Fruit fly (Drosophila melanogaster) whole organism, adult: ENCODE data around the gene Arl6IP1.

Experiments used
- CG11617 ChIP-seq: fragments of 200-800 bp; sonication (Bioruptor generic); optimal IDR thresholded peaks from 2 replicates; lab custom pipeline; 2017; ENCODE audit warnings: mild to moderate bottlenecking, missing biosample characterization, missing genetic modification reagents, missing genetic modification characterization
- CG12768 ChIP-seq: fragments of 200-800 bp; sonication (Bioruptor generic); optimal IDR thresholded peaks from 2 replicates; lab custom pipeline; 2017; ENCODE audit warnings: missing biosample characterization, missing genetic modification characterization, mild to moderate bottlenecking, moderate library complexity, missing genetic modification reagents
- CG14711 ChIP-seq: fragments of 200-800 bp; sonication (Bioruptor generic); optimal IDR thresholded peaks from 2 replicates; lab custom pipeline; 2018; ENCODE audit warnings: missing biosample characterization, mild to moderate bottlenecking, missing genetic modification characterization, moderate library complexity
- CG1620 ChIP-seq: fragments of 200-800 bp; sonication (Bioruptor generic); optimal IDR thresholded peaks from 2 replicates; lab custom pipeline; 2016; ENCODE audit warnings: missing biosample characterization, missing genetic modification characterization
- CG33017 ChIP-seq: fragments of 200-800 bp; sonication (Bioruptor generic); optimal IDR thresholded peaks from 2 replicates; lab custom pipeline; 2018; ENCODE audit warnings: missing biosample characterization, mild to moderate bottlenecking, missing genetic modification characterization, moderate library complexity
- CG5204 ChIP-seq: fragments of 200-800 bp; sonication (Bioruptor generic); optimal IDR thresholded peaks from 2 replicates; lab custom pipeline; 2016; ENCODE audit warnings: missing biosample characterization, missing genetic modification characterization
- CG7045 ChIP-seq: fragments of 200-800 bp; sonication (Bioruptor generic); optimal IDR thresholded peaks from 2 replicates; lab custom pipeline; 2017; ENCODE audit warnings: missing biosample characterization, mild to moderate bottlenecking, missing genetic modification characterization
- CG7101 ChIP-seq: fragments of 200-800 bp; sonication (Bioruptor generic); optimal IDR thresholded peaks from 2 replicates; lab custom pipeline; 2018; ENCODE audit warnings: missing biosample characterization, mild to moderate bottlenecking, missing genetic modification characterization, moderate library complexity
- Clk ChIP-seq: fragments of 200-800 bp; sonication (Bioruptor generic); optimal IDR thresholded peaks from 2 replicates; lab custom pipeline; 2017; ENCODE audit warnings: missing biosample characterization, missing genetic modification characterization
- Crg-1 ChIP-seq: fragments of 200-800 bp; sonication (Bioruptor generic); optimal IDR thresholded peaks from 2 replicates; lab custom pipeline; 2016; ENCODE audit warnings: missing biosample characterization, missing genetic modification characterization
- Hr96 ChIP-seq: fragments of 200-800 bp; sonication (Bioruptor generic); optimal IDR thresholded peaks from 2 replicates; lab custom pipeline; 2016; ENCODE audit warnings: missing biosample characterization, missing genetic modification characterization
- Mnt ChIP-seq: fragments of 200-800 bp; sonication (Bioruptor generic); optimal IDR thresholded peaks from 2 replicates; lab custom pipeline; 2016; ENCODE audit warnings: missing biosample characterization, mild to moderate bottlenecking, missing genetic modification characterization
- bab1 ChIP-seq: fragments of 200-800 bp; sonication (Bioruptor generic); optimal IDR thresholded peaks from 3 replicates; lab custom pipeline; 2019; ENCODE audit warnings: missing biosample characterization, mild to moderate bottlenecking, missing genetic modification characterization, moderate library complexity
- cic ChIP-seq: fragments of 200-800 bp; sonication (Bioruptor generic); optimal IDR thresholded peaks from 2 replicates; lab custom pipeline; 2017; ENCODE audit warnings: missing biosample characterization, mild to moderate bottlenecking, missing genetic modification characterization, moderate library complexity
- cnc ChIP-seq, 2 experiments: fragments of >200 bp; optimal IDR thresholded peaks; 2 replicates each; lab custom pipeline; 2017
- kay ChIP-seq: fragments of 200-800 bp; sonication (Bioruptor generic); peaks from one replicate; lab custom pipeline; 2016; ENCODE audit warnings: missing biosample characterization, missing genetic modification characterization, borderline replicate concordance
- ovo ChIP-seq: fragments of 200-800 bp; sonication (Bioruptor generic); optimal IDR thresholded peaks from 2 replicates; lab custom pipeline; 2016; ENCODE audit warnings: missing biosample characterization, missing genetic modification characterization
- pad ChIP-seq: fragments of 200-800 bp; sonication (Bioruptor generic); optimal IDR thresholded peaks from 3 replicates; lab custom pipeline; 2017; ENCODE audit warnings: missing biosample characterization, missing genetic modification characterization, mild to moderate bottlenecking, moderate library complexity, missing genetic modification reagents
- tj ChIP-seq: fragments of 200-800 bp; sonication (Bioruptor generic); optimal IDR thresholded peaks from 3 replicates; lab custom pipeline; 2017; ENCODE audit warnings: missing biosample characterization, mild to moderate bottlenecking, missing genetic modification characterization, moderate library complexity
- toe ChIP-seq: fragments of 200-800 bp; sonication (Bioruptor generic); optimal IDR thresholded peaks from 2 replicates; lab custom pipeline; 2016; ENCODE audit warnings: missing biosample characterization, missing genetic modification characterization

Gene Arl6IP1

DNA sequence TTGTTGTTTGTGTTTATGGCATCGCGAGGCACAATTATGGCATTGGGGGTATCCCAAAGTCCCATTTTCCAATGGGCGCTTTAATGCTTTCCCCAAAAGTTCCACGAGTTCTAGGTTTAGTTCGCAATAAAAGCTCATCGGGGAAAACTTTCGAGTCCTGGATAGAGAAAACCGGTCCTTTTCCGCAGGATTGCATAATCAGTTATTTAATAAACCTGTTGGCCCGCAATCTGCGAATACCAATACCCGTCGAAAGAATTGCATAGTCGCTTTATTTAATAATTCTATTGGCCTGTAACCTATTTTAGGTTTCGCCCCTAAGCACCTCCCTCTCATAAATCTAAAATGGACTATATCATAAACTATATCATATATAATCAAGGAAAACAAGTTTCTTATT is 37.5 kb upstream of the Arl6IP1 start:
- no peak for TF ChIP-seq pad (GFP tag; lab: Kevin White, UChicago)
- no peak for TF ChIP-seq Crg-1 (GFP tag; lab: Kevin White, UChicago)
- no peak for TF ChIP-seq ovo (GFP tag; lab: Kevin White, UChicago)
- no peak for TF ChIP-seq Clk (GFP tag; lab: Kevin White, UChicago)

DNA sequence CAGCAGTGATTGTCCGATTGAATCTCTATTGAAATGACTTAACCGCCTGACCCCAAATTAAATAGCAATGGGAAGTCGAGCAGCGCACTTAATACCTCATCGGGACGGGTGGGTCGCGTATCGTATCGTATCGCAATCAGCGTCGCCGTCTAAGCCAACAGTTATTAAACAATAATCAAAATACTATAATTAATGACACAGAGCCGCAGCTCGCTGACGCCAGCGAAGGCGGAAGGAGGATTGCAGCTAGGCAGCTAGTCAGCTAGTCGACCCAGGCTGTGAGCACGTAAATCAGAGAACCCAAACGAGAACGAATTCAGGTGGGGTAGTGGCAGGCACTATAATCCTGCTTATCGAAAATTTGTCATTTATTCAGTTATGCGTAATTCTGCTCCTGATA is 34.5 kb upstream of the Arl6IP1 start, which contains the start of gene NPF:
TSS of gene NPF (plus strand) at position 301 of the 400 bp plus-strand sequence.
- TF ChIP-seq CG1620 (no peak), CG11617 (no peak), cic (GFP tag; lab: Kevin White, UChicago) (no peak), tj (GFP tag; lab: Kevin White, UChicago) (no peak), pad (GFP tag; lab: Kevin White, UChicago) (no peak), cnc (optimal IDR thresholded peaks at IDR 0.05; lab: Kevin White, UChicago) (no peak), CG12768 (GFP tag; lab: Kevin White, UChicago) (no peak), bab1 (GFP tag; lab: Kevin White, UChicago) (no peak), CG7045 (GFP tag; lab: Kevin White, UChicago) (no peak), Hr96 (GFP tag; lab: Kevin White, UChicago) (no peak), CG7101 (tag; lab: Kevin White, UChicago) (no peak), CG14711 (tag; lab: Kevin White, UChicago) (no peak), Mnt (GFP tag; lab: Kevin White, UChicago) (no peak), toe (GFP tag; lab: Kevin White, UChicago) (no peak), Clk (GFP tag; lab: Kevin White, UChicago) (no peak), Crg-1 (GFP tag; lab: Kevin White, UChicago) (no peak), CG5204 (GFP tag; lab: Kevin White, UChicago) (no peak), CG33017 (tag; lab: Kevin White, UChicago) (no peak), ovo (GFP tag; lab: Kevin White, UChicago) (no peak), kay (GFP tag; lab: Kevin White, UChicago) (no peak)

DNA sequence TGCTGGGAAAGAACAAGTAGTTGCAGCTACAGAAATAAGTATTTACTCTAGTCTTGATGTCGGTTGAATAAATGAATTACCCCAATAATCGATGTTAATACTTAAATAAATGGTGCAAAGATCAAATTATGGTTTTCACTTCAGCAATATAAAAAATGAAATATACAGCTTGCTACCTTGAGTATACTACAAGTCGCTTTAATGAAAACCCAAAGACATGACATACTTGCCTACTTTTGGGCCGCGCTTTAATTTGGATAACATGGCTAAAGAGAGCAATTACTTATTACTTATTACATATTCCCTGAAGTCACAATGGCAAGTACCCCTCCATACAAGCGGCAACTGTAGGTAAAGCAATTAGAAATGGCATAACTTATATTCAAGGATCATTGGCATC is 32.2 kb upstream of the Arl6IP1 start:
- TF ChIP-seq CG7045 (GFP tag; lab: Kevin White, UChicago), result no peak
- TF ChIP-seq pad (GFP tag; lab: Kevin White, UChicago), result peak; percentile 75

DNA sequence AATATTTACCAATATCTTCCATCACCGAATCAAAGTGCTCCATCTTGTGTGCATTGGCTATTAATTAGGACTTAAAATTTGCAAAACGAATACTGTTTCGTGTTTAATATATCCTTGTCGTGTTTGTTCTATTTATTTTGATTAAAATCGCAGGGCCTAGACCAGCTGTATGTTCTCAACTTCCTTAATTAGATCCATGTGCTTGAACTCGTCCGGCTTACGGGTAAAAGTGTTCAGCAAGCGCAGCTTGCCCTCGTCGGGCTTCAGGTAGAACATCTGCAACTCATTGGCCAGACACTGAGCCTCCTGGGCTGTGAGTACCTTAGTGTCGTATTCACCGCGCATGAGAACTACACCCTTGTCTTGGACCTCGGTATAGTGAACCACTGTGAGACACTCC is 30.1 kb upstream of the Arl6IP1 start, which contains the start of gene CG12783:
TSS of gene CG12783 (minus strand) at position 101 of the 400 bp plus-strand sequence.
- TF ChIP-seq CG14711 (tag; lab: Kevin White, UChicago), result no peak
- no peak for TF ChIP-seq cnc (optimal IDR thresholded peaks at IDR 0.05; lab: Kevin White, UChicago)
- TF ChIP-seq CG5204 (GFP tag; lab: Kevin White, UChicago), result no peak
- TF ChIP-seq CG33017 (tag; lab: Kevin White, UChicago), result no peak
- TF ChIP-seq CG7101 (tag; lab: Kevin White, UChicago), result no peak
- no peak for TF ChIP-seq Clk (GFP tag; lab: Kevin White, UChicago)
- no peak for TF ChIP-seq CG12768 (GFP tag; lab: Kevin White, UChicago)
- TF ChIP-seq bab1 (GFP tag; lab: Kevin White, UChicago), result no peak
- TF ChIP-seq ovo (GFP tag; lab: Kevin White, UChicago), result no peak
- TF ChIP-seq cic (GFP tag; lab: Kevin White, UChicago), result no peak
- no peak for TF ChIP-seq Crg-1 (GFP tag; lab: Kevin White, UChicago)
- TF ChIP-seq Mnt (GFP tag; lab: Kevin White, UChicago), result no peak

DNA sequence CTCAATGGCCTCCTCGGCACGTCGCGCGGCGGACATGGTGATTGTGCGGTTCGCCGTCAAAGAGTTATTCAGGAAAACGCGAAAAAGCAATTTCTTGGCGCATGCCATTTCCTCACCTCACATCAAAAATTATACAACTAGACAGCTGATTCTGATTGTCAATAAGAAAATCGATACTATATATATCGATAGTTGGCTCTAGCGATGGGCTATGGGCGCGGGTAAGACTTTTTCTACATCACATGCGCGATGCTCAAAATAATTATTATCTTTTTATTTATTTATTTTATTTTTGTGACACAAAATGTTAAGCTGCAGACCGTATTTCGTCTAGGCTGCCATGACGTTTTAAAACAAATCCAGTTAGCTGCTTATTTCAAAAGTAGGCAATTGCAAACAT is 29.2 kb upstream of the Arl6IP1 start, which contains the start of gene CG10340:
TSS of gene CG10340 (minus strand) at position 151 of the 400 bp plus-strand sequence.
- TF ChIP-seq Mnt (GFP tag; lab: Kevin White, UChicago), result peak; percentile 32
- TF ChIP-seq kay (GFP tag; lab: Kevin White, UChicago), result peak; percentile 43
- TF ChIP-seq CG7045 (GFP tag; lab: Kevin White, UChicago), result no peak
- TF ChIP-seq cic (GFP tag; lab: Kevin White, UChicago), result no peak
- no peak for TF ChIP-seq pad (GFP tag; lab: Kevin White, UChicago)
- TF ChIP-seq ovo (GFP tag; lab: Kevin White, UChicago), result no peak
- peak; percentile 4 for TF ChIP-seq Hr96 (GFP tag; lab: Kevin White, UChicago)
- peak; percentile 11 for TF ChIP-seq bab1 (GFP tag; lab: Kevin White, UChicago)
- no peak for TF ChIP-seq CG12768 (GFP tag; lab: Kevin White, UChicago)

DNA sequence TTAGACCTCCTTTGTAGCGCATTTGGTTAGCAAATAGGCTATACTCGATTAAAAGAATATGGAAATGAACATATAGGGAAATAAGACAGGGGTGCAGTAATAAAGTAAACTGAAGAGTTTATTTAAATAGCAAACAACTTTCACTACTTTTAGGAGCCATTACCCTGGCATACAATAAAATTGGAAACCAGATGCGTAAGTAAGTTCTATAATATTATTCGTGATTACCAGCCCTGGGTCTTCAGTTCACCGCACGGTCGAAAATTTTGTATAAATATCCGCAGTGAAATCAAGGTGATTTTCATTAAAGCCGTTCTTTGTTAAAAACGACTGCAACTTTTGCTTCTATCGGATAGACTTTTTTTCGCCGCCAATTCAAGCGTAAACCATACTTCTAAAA is 28.4 kb upstream of the Arl6IP1 start, which contains the start of gene CG17562:
TSS of gene CG17562 (plus strand) at position 301 of the 400 bp plus-strand sequence.
- TF ChIP-seq CG33017 (tag; lab: Kevin White, UChicago) (peak; percentile 28), CG5204 (GFP tag; lab: Kevin White, UChicago) (no peak)

DNA sequence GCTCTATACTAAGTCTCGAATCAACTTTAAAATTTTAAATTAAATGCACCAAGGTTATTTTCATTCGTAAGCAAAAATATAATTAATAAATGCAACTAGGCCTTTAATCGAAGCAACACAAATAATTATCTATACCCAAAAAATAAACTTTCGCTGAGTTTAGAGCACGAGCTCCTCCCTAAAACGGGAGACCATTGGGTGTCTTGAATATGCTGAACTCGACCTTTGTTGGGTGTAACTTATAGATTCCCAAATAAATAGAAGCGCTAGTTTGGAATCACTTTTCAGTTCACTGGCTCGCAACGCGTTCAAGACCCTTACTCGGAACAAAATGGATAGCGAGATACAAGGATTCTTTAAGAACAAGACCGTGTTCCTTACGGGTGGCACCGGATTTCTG is 25.8 kb upstream of the Arl6IP1 start, which contains the start of gene CG17560:
TSS of gene CG17560 (plus strand) at position 301 of the 400 bp plus-strand sequence.
- TF ChIP-seq CG7101 (tag; lab: Kevin White, UChicago) (peak; percentile 22), CG33017 (tag; lab: Kevin White, UChicago) (peak; percentile 21), CG7045 (GFP tag; lab: Kevin White, UChicago) (no peak), CG5204 (GFP tag; lab: Kevin White, UChicago) (peak; percentile 26)
